Fruit fly (Drosophila melanogaster): ENCODE measurements around the gene Poxm.

Poxm gene

DNA sequence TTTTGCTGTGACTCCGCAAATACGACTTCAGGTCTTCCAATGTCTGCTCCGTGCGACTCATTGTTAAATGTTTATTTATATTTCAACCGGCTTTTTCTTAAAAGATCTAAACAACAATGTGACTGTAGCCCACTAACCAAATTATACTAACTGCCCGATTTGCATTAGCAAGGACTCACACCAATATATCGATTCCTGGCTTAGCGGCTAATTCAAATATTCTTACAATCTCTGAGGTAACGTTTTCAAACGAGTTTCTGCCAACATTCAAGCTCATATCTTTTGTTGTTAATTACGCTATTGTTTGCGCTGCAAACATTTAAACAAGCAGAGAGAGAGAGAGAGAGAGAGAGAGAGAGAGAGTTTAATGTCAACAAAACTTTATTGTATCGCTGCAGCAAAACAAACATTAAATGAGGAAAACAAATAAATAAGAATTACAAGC is 25.1 kb downstream of the Poxm start, which contains the start of gene tex (continued):
- TF ChIP-seq Dref (GFP tag; IDR thresholded peaks at IDR 0.05) (peak; percentile 86), sim (GFP tag; IDR thresholded peaks at IDR 0.05) (0 out of 2 replicates have a peak, but pooled peaks have one; percentile 52), CG15073 (GFP tag; optimal IDR thresholded peaks at IDR 0.05) (no peak), CG16863 (GFP tag; optimal IDR thresholded peaks at IDR 0.05) (peak; percentile 2), NC2α (GFP tag; optimal IDR thresholded peaks at IDR 0.05) (no peak), CG4707 (GFP tag; optimal IDR thresholded peaks at IDR 0.05) (peak; percentile 71), CG14667 (GFP tag; IDR thresholded peaks at IDR 0.05) (no peak), unpg (GFP tag; optimal IDR thresholded peaks at IDR 0.05) (peak; percentile 38), pb (GFP tag; optimal IDR thresholded peaks at IDR 0.05) (no peak), Drgx (GFP tag; IDR thresholded peaks at IDR 0.05) (no peak), her (GFP tag; optimal IDR thresholded peaks at IDR 0.05) (no peak), CG12659 (GFP tag; optimal IDR thresholded peaks at IDR 0.05) (no peak), CG30431 (GFP tag; optimal IDR thresholded peaks at IDR 0.05) (no peak), CG8924 (tag; optimal IDR thresholded peaks at IDR 0.05) (peak; percentile 59), maf-S (GFP tag; optimal IDR thresholded peaks at IDR 0.05) (no peak), fu2 (GFP tag; optimal IDR thresholded peaks at IDR 0.05) (no peak), Xrp1 (GFP tag; IDR thresholded peaks at IDR 0.05) (peak; percentile 49; the same call in 1 of the 2 replicates), CG2712 (tag; optimal IDR thresholded peaks at IDR 0.05) (peak; percentile 55), corto (GFP tag; optimal IDR thresholded peaks at IDR 0.05) (no peak), CG18262 (tag; optimal IDR thresholded peaks at IDR 0.05) (peak; percentile 65), CG11247 (GFP tag; IDR thresholded peaks at IDR 0.05) (no peak), CG32767 (GFP tag; IDR thresholded peaks at IDR 0.05) (no peak), CG12769 (tag; optimal IDR thresholded peaks at IDR 0.05) (no peak), pnt (GFP tag; optimal IDR thresholded peaks at IDR 0.05) (peak; percentile 12), tap (tag; optimal IDR thresholded peaks at IDR 0.05) (no peak), CG34376 (GFP tag; optimal IDR thresholded peaks at IDR 0.05) (no peak), CG4282 (GFP tag; optimal IDR thresholded peaks at IDR 0.05) (no peak), CG32772 (GFP tag; IDR thresholded peaks at IDR 0.05) (no peak), HLHmδ (GFP tag; optimal IDR thresholded peaks at IDR 0.05) (peak; percentile 77), CG7987 (GFP tag; optimal IDR thresholded peaks at IDR 0.05) (peak; percentile 78), lilli (GFP tag; optimal IDR thresholded peaks at IDR 0.05) (no peak), nerfin-2 (GFP tag; IDR thresholded peaks at IDR 0.05; ENCODE audit: partially characterized antibody) (no peak), CG8281 (tag; optimal IDR thresholded peaks at IDR 0.05) (no peak), CG5180 (GFP tag; optimal IDR thresholded peaks at IDR 0.05) (no peak), CG31224 (GFP tag; IDR thresholded peaks at IDR 0.05) (no peak), HLH54F (GFP tag; optimal IDR thresholded peaks at IDR 0.05) (no peak), al (GFP tag; IDR thresholded peaks at IDR 0.05) (no peak), NK7.1 (GFP tag; optimal IDR thresholded peaks at IDR 0.05) (peak; percentile 25), sens (GFP tag) (peak; percentile 94), CG1602 (GFP tag; optimal IDR thresholded peaks at IDR 0.05) (no peak), CG14860 (GFP tag; IDR thresholded peaks at IDR 0.05; ENCODE audit: partially characterized antibody) (no peak), tio (GFP tag; optimal IDR thresholded peaks at IDR 0.05) (no peak), pfk (GFP tag; optimal IDR thresholded peaks at IDR 0.05) (no peak), CG6272 (GFP tag; IDR thresholded peaks at IDR 0.05) (no peak), HLH4C (GFP tag; IDR thresholded peaks at IDR 0.05; ENCODE audit: partially characterized antibody) (no peak), CG13287 (GFP tag; IDR thresholded peaks at IDR 0.05; ENCODE audit: partially characterized antibody) (peak; percentile 67), Nf-YB (GFP tag; optimal IDR thresholded peaks at IDR 0.05) (peak; percentile 12), CTCF (GFP tag; optimal IDR thresholded peaks at IDR 0.05) (peak; percentile 19), esg (GFP tag; conservative IDR thresholded peaks at IDR 0.05) (no peak), tx (GFP tag; optimal IDR thresholded peaks at IDR 0.05) (no peak), Ravus (GFP tag; IDR thresholded peaks at IDR 0.05) (no peak), row (GFP tag; IDR thresholded peaks at IDR 0.05) (no peak)
